Fruit fly (Drosophila melanogaster): Measurements from ENCODE around the gene Trs33.

Trs33 gene

DNA sequence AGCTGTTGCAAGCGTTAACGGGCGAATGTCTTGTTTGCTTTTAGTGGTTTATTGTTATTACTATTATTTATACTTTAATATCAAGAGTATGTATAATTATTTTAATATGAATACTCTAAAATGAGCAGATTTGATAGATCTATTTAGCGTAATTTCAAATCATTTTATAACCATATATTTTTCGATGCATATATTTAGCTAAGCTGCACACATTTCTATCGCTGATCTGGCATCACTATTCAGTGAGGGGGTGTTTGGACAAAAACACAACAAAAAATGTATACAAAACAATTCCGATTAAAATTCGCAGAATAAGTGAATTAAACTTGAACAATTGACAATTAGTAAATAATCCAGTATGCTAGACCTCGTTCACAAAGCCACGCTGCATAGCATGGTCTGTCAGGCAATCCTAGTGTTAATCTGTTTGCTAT is at the start of gene Trs33, which contains the start of gene Tmtc4:
Gene Trs33 (minus strand): TSS at position 3 of the 434 bp plus-strand sequence.
Gene Tmtc4 (plus strand): TSS at position 233 of the 434 bp plus-strand sequence.
- no peak for TF ChIP-seq h (optimal IDR thresholded peaks at IDR 0.05)
- TF ChIP-seq insv (optimal IDR thresholded peaks at IDR 0.05) = no peak
- TF ChIP-seq psq (optimal IDR thresholded peaks at IDR 0.05) = no peak
- no peak for TF ChIP-seq Sin3A (optimal IDR thresholded peaks at IDR 0.05)
- TF ChIP-seq ttk (optimal IDR thresholded peaks at IDR 0.05) = no peak
- no peak for TF ChIP-seq Myc (optimal IDR thresholded peaks at IDR 0.05)

- TF ChIP-seq h (optimal IDR thresholded peaks at IDR 0.05) (no peak), insv (optimal IDR thresholded peaks at IDR 0.05) (no peak), Sin3A (optimal IDR thresholded peaks at IDR 0.05) (no peak), Myc (optimal IDR thresholded peaks at IDR 0.05) (no peak), ttk (optimal IDR thresholded peaks at IDR 0.05) (no peak), psq (optimal IDR thresholded peaks at IDR 0.05) (no peak)
These were observed 42.5 kb upstream of the Trs33 start for dm6 chr3R:15393206-15393805.

- no peak for TF ChIP-seq psq (optimal IDR thresholded peaks at IDR 0.05)
- no peak for TF ChIP-seq Myc (optimal IDR thresholded peaks at IDR 0.05)
- TF ChIP-seq insv (optimal IDR thresholded peaks at IDR 0.05) = no peak
- TF ChIP-seq Sin3A (optimal IDR thresholded peaks at IDR 0.05) = no peak
These were observed 32.1 kb upstream of the Trs33 start, which contains the start of gene h-cup for dm6 chr3R:15382851-15383250. Gene h-cup, minus strand, starts transcription at chr3R:15382951.

- TF ChIP-seq psq (optimal IDR thresholded peaks at IDR 0.05) (no peak), Myc (optimal IDR thresholded peaks at IDR 0.05) (no peak), ttk (optimal IDR thresholded peaks at IDR 0.05) (no peak), Sin3A (optimal IDR thresholded peaks at IDR 0.05) (no peak), h (optimal IDR thresholded peaks at IDR 0.05) (no peak), insv (optimal IDR thresholded peaks at IDR 0.05) (no peak)
These were observed 28.3 kb upstream of the Trs33 start for dm6 chr3R:15379071-15379470.

DNA sequence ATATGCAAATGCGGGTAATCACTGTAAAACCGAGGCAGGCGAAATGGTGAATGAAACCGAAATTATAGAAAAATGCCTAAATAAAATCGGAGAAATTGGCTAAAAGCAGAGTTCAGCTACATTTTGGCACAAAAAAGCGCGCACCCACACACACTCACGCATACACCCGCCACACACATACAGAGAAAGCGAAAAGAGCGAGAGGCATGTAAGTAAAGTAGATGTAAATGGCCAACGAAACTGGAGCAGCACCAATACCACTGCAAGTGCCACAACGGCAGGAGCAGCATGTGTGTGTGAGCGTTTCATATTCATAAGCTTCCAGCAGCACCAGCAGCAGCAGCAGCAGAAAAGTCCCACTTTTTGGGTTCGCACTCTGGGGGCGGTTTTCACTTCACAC is 24.7 kb upstream of the Trs33 start:
- TF ChIP-seq psq (optimal IDR thresholded peaks at IDR 0.05) (no peak), ttk (optimal IDR thresholded peaks at IDR 0.05) (no peak), h (optimal IDR thresholded peaks at IDR 0.05) (no peak), Myc (optimal IDR thresholded peaks at IDR 0.05) (no peak), Sin3A (optimal IDR thresholded peaks at IDR 0.05) (no peak), insv (optimal IDR thresholded peaks at IDR 0.05) (no peak)

dm6 chr3R:15374397-15374796 is 23.6 kb upstream of the Trs33 start, which contains the start of gene Rbp:
Gene Rbp, plus strand, starts transcription at chr3R:15374635.
- TF ChIP-seq h (optimal IDR thresholded peaks at IDR 0.05) = no peak
- TF ChIP-seq psq (optimal IDR thresholded peaks at IDR 0.05) = no peak
- no peak for TF ChIP-seq insv (optimal IDR thresholded peaks at IDR 0.05)
- TF ChIP-seq Sin3A (optimal IDR thresholded peaks at IDR 0.05) = no peak
- TF ChIP-seq ttk (optimal IDR thresholded peaks at IDR 0.05) = no peak

DNA sequence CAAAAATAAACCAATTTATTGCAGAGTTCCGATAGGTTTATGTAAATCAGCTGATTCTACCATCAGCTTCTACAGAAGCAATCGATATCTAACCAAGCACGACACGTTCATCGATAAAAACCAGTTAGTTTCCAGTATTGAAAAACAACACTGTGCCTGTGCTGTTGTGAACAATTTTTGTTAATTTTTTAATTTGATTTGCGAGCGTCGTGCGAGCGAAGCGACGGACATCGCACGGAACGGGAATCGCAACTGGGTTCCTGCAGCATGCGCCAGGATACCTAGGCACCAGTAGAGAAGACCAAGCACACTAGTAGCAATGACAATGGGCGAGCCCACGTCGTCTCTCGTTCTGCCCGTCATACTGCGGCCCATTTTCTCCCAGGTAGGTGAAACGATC is 21.0 kb upstream of the Trs33 start, which contains the start of the genes Ccm3 and CG6136:
Gene Ccm3 (plus strand): TSS at position 125 of the 400 bp plus-strand sequence.
Gene CG6136 (minus strand): TSS at position 380 of the 400 bp plus-strand sequence.
- TF ChIP-seq Myc (optimal IDR thresholded peaks at IDR 0.05) = no peak
- TF ChIP-seq Sin3A (optimal IDR thresholded peaks at IDR 0.05) = no peak
- no peak for TF ChIP-seq ttk (optimal IDR thresholded peaks at IDR 0.05)
- no peak for TF ChIP-seq insv (optimal IDR thresholded peaks at IDR 0.05)
- no peak for TF ChIP-seq psq (optimal IDR thresholded peaks at IDR 0.05)
- TF ChIP-seq h (optimal IDR thresholded peaks at IDR 0.05) = no peak

- TF ChIP-seq h (optimal IDR thresholded peaks at IDR 0.05) (no peak), Myc (optimal IDR thresholded peaks at IDR 0.05) (no peak), psq (optimal IDR thresholded peaks at IDR 0.05) (no peak), ttk (optimal IDR thresholded peaks at IDR 0.05) (no peak), insv (optimal IDR thresholded peaks at IDR 0.05) (no peak), Sin3A (optimal IDR thresholded peaks at IDR 0.05) (no peak)
These were observed 18.9 kb upstream of the Trs33 start, which contains the start of gene CG14868 for dm6 chr3R:15369742-15370141. Gene CG14868, minus strand, starts transcription at chr3R:15369945.

- TF ChIP-seq Sin3A (optimal IDR thresholded peaks at IDR 0.05) (no peak), psq (optimal IDR thresholded peaks at IDR 0.05) (no peak), h (optimal IDR thresholded peaks at IDR 0.05) (no peak), Myc (optimal IDR thresholded peaks at IDR 0.05) (no peak), insv (optimal IDR thresholded peaks at IDR 0.05) (no peak)
These were observed 16.7 kb upstream of the Trs33 start, which contains the start of gene CG34404 for dm6 chr3R:15367477-15367876. Gene CG34404, minus strand, starts transcription at chr3R:15367665.

DNA sequence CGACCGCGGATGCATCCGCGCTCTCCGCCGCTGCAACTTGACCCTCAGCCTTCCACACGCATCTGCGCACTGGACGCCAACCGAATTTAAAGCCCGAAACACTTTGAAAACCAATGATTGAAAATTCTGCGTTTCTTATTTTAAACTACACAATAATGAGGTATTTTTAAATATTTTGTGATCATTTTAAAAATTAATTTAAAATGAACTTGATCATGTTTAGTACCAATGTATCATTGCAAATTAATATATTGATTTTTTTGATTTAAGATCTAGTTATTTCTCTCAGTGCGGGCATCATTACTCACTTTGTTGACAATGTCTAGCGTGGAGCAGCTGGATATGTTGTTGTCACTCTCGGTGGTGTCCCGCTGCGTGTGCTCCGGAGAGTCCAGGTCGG is 16.0 kb upstream of the Trs33 start:
- TF ChIP-seq h (optimal IDR thresholded peaks at IDR 0.05) (no peak), Sin3A (optimal IDR thresholded peaks at IDR 0.05) (no peak), Myc (optimal IDR thresholded peaks at IDR 0.05) (no peak), ttk (optimal IDR thresholded peaks at IDR 0.05) (no peak), insv (optimal IDR thresholded peaks at IDR 0.05) (no peak), psq (optimal IDR thresholded peaks at IDR 0.05) (no peak)

DNA sequence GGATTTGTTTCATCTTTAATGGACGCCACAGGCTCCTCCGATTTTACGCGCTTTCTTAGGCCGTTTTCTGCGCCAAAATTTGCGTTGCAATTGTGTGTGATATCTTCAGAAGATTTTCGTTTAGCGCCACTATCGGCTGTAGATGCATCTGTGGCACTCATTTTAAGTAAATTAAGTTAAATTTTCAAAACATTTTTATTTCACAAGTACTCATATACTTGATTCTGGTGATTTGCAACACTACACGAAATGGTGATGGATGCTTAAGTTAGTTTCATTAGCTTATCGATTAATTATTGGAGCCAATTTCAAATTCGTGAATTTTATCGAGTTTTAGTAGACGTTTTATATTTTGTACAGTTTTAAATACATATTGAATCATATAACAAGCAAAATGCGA is 12.8 kb upstream of the Trs33 start, which contains the start of gene CG6171:
Gene CG6171 (minus strand): TSS at position 250 of the 400 bp plus-strand sequence.
- no peak for TF ChIP-seq psq (optimal IDR thresholded peaks at IDR 0.05)
- no peak for TF ChIP-seq insv (optimal IDR thresholded peaks at IDR 0.05)
- no peak for TF ChIP-seq Myc (optimal IDR thresholded peaks at IDR 0.05)
- no peak for TF ChIP-seq ttk (optimal IDR thresholded peaks at IDR 0.05)
- no peak for TF ChIP-seq Sin3A (optimal IDR thresholded peaks at IDR 0.05)
- no peak for TF ChIP-seq h (optimal IDR thresholded peaks at IDR 0.05)

DNA sequence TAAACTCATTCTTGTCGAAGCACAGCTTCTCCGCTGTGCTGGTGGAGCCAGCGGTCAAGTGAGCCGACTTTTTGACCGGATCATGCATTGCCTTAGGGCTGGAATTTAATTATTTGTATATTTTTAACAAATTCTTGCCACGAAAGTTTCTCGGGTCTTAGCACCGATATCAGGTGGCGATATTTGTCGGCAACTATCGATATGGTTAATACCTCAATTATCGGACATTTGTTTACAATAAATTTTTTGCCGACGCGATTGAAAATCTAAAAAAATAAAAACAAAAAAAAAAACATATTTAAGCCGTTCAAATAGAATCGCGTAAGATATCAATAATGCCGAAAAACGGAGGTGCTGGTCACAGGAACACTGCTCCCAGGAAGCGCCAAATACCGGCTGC is 10.7 kb upstream of the Trs33 start, which contains the start of the genes Cog2 and Trax:
Gene Cog2 (minus strand): TSS at position 168 of the 400 bp plus-strand sequence.
Gene Trax (plus strand): TSS at position 203 of the 400 bp plus-strand sequence.
- TF ChIP-seq h (optimal IDR thresholded peaks at IDR 0.05) = no peak
- TF ChIP-seq Myc (optimal IDR thresholded peaks at IDR 0.05) = no peak
- TF ChIP-seq insv (optimal IDR thresholded peaks at IDR 0.05) = no peak
- TF ChIP-seq ttk (optimal IDR thresholded peaks at IDR 0.05) = no peak
- no peak for TF ChIP-seq Sin3A (optimal IDR thresholded peaks at IDR 0.05)
- TF ChIP-seq psq (optimal IDR thresholded peaks at IDR 0.05) = no peak

All from Kc167 (cell line).